Worm (Caenorhabditis elegans): Measurements from ENCODE around the gene F57B1.6.

F57B1.6 gene

ce11 chrV:13209567-13209966 is at the start of gene F57B1.6:
Gene F57B1.6, plus strand, starts transcription at chrV:13209645.
- no peak for TF ChIP-seq unc-62 (GFP tag; optimal IDR thresholded peaks at IDR 0.05)

ce11 chrV:13161052-13161451 is 48.4 kb upstream of the F57B1.6 start:
- no peak for TF ChIP-seq unc-62 (GFP tag; optimal IDR thresholded peaks at IDR 0.05)

- no peak for TF ChIP-seq unc-62 (GFP tag; optimal IDR thresholded peaks at IDR 0.05)
Observed at ce11 chrV:13162885-13163284, 46.6 kb upstream of the F57B1.6 start.

- no peak for TF ChIP-seq unc-62 (GFP tag; optimal IDR thresholded peaks at IDR 0.05)
Observed at ce11 chrV:13163841-13164240, 45.6 kb upstream of the F57B1.6 start.

ce11 chrV:13165244-13165643 is 44.2 kb upstream of the F57B1.6 start:
- no peak for TF ChIP-seq unc-62 (GFP tag; optimal IDR thresholded peaks at IDR 0.05)

- no peak for TF ChIP-seq unc-62 (GFP tag; optimal IDR thresholded peaks at IDR 0.05)
Observed at ce11 chrV:13166582-13166981, 42.9 kb upstream of the F57B1.6 start.

ce11 chrV:13170497-13170896 is 38.9 kb upstream of the F57B1.6 start:
- no peak for TF ChIP-seq unc-62 (GFP tag; optimal IDR thresholded peaks at IDR 0.05)

ce11 chrV:13173718-13174117 is 35.7 kb upstream of the F57B1.6 start:
- no peak for TF ChIP-seq unc-62 (GFP tag; optimal IDR thresholded peaks at IDR 0.05)

- no peak for TF ChIP-seq unc-62 (GFP tag; optimal IDR thresholded peaks at IDR 0.05)
Observed at ce11 chrV:13176117-13176753, 33.2 kb upstream of the F57B1.6 start, which contains the start of gene him-17. Gene him-17, plus strand, starts transcription at chrV:13176711.

- TF ChIP-seq unc-62 (GFP tag; optimal IDR thresholded peaks at IDR 0.05) = no peak
Observed at ce11 chrV:13176814-13177213, 32.6 kb upstream of the F57B1.6 start.

ce11 chrV:13179986-13180591 is 29.4 kb upstream of the F57B1.6 start, which contains the start of gene cni-1:
Gene cni-1, plus strand, starts transcription at chrV:13180330.
- no peak for TF ChIP-seq unc-62 (GFP tag; optimal IDR thresholded peaks at IDR 0.05)

- no peak for TF ChIP-seq unc-62 (GFP tag; optimal IDR thresholded peaks at IDR 0.05)
Observed at ce11 chrV:13181450-13181849, 28.0 kb upstream of the F57B1.6 start.

- TF ChIP-seq unc-62 (GFP tag; optimal IDR thresholded peaks at IDR 0.05) = no peak
Observed at ce11 chrV:13184137-13184536, 25.3 kb upstream of the F57B1.6 start, which contains the start of gene T09E8.4. Gene T09E8.4, minus strand, starts transcription at chrV:13184237.

- TF ChIP-seq unc-62 (GFP tag; optimal IDR thresholded peaks at IDR 0.05) = no peak
Observed at ce11 chrV:13185384-13185783, 24.1 kb upstream of the F57B1.6 start, which contains the start of gene sri-6. Gene sri-6, plus strand, starts transcription at chrV:13185684.

- no peak for TF ChIP-seq unc-62 (GFP tag; optimal IDR thresholded peaks at IDR 0.05)
Observed at ce11 chrV:13193488-13194042, 15.9 kb upstream of the F57B1.6 start, which contains the start of gene sun-1. Gene sun-1, minus strand, starts transcription at chrV:13193538.

ce11 chrV:13195548-13195947 is 13.9 kb upstream of the F57B1.6 start, which contains the start of gene F57B1.1:
Gene F57B1.1, minus strand, starts transcription at chrV:13195648.
- no peak for TF ChIP-seq unc-62 (GFP tag; optimal IDR thresholded peaks at IDR 0.05)

ce11 chrV:13197823-13198222 is 11.6 kb upstream of the F57B1.6 start, which contains the start of gene F57B1.9:
Gene F57B1.9, minus strand, starts transcription at chrV:13197923.
- no peak for TF ChIP-seq unc-62 (GFP tag; optimal IDR thresholded peaks at IDR 0.05)
